Fruit fly (Drosophila melanogaster) whole organism, embryonic: ENCODE measurements around the gene scyl.
A peak's percentile ranks its signal among the peaks of the same experiment; 100 is the strongest.

ENCODE experiments used
- CG11085 ChIP-seq: fragments of 200-800 bp; sonication (Bioruptor generic); IDR thresholded peaks from 2 replicates; pipeline ENCODE4 v1.3.6; 2022; ENCODE audit warnings: missing biosample characterization, missing genetic modification characterization
- ERR ChIP-seq: fragments of 200-800 bp; sonication (Bioruptor generic); optimal IDR thresholded peaks from 2 replicates; lab custom pipeline; 2016; ENCODE audit warnings: missing biosample characterization, missing genetic modification characterization
- Hr3 ChIP-seq: fragments of 200-800 bp; sonication (Bioruptor generic); optimal IDR thresholded peaks from 3 replicates; lab custom pipeline; 2016; ENCODE audit warnings: missing biosample characterization, missing genetic modification characterization
- Mes4 ChIP-seq: fragments of 200-800 bp; sonication (Bioruptor generic); optimal IDR thresholded peaks from 2 replicates; lab custom pipeline; 2016; ENCODE audit warnings: missing biosample characterization, missing genetic modification characterization
- Scr ChIP-seq: fragments of 200-800 bp; sonication (Bioruptor generic); IDR thresholded peaks from 2 replicates; pipeline ENCODE4 v1.3.6; 2022; ENCODE audit warnings: missing biosample characterization, missing genetic modification characterization; ENCODE audit not compliant: partially characterized antibody
- bcd ChIP-seq: fragments of 200-800 bp; sonication (Bioruptor generic); optimal IDR thresholded peaks from 2 replicates; lab custom pipeline; 2017; ENCODE audit warnings: missing biosample characterization, mild to moderate bottlenecking, missing genetic modification characterization
- bigmax ChIP-seq: fragments of 200-800 bp; sonication (Bioruptor generic); optimal IDR thresholded peaks from 2 replicates; lab custom pipeline; 2018; ENCODE audit warnings: missing biosample characterization, mild to moderate bottlenecking, missing genetic modification characterization
- crol ChIP-seq: fragments of 200-800 bp; sonication (Bioruptor generic); IDR thresholded peaks from 2 replicates; pipeline ENCODE4 v1.3.6; 2022; ENCODE audit warnings: missing biosample characterization, missing genetic modification characterization
- fru ChIP-seq: fragments of >200 bp; optimal IDR thresholded peaks from 2 replicates; lab custom pipeline; 2017
- psq ChIP-seq: fragments of 200-800 bp; sonication (Bioruptor generic); optimal IDR thresholded peaks from 2 replicates; lab custom pipeline; 2017; ENCODE audit warnings: missing biosample characterization, missing genetic modification characterization
- ranshi ChIP-seq: fragments of 200-800 bp; sonication (Bioruptor generic); IDR thresholded peaks from 2 replicates; pipeline ENCODE4 v1.3.6; 2022; ENCODE audit warnings: missing biosample characterization, missing genetic modification characterization
- tll ChIP-seq, 2 experiments: fragments of 200-800 bp in 1 of 2; fragments of >200 bp in 1 of 2; sonication (Bioruptor generic) in 1 of 2; optimal IDR thresholded peaks; 2 replicates each; lab custom pipeline; 2017 to 2019; ENCODE audit warnings: missing biosample characterization in 2 of 2, missing genetic modification characterization in 2 of 2, mild to moderate bottlenecking in 1 of 2, moderate library complexity in 1 of 2

DNA sequence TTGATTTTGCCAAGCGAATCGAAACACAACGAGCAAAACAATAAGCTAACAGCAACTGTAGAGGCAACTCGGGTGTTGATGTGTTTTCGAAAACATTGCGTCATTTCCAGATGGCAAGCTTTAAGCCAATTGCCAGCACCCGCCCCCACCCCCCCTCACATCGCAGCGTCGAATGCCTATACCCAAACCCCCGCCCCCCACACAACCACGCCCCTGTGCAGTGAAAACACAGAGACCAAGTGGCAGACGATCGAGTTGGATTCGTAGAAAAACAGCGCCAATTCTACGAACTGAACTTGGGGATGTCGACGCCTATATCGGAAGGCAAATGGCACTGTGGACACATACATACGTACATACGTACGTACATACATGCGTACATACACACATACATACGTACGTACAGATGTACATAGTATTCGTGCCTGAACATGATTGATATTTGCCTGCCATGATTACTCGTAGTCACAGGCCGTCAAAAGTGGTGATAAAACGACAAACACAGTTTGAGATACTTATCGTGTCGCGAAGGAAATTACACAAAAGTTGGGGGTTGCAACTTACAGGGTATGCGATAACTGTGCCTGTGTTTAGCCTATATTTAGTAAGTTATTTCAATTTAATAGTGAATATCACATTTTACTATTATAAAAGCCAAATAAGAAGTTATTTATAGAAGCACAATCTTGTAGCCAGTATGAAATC lies 33.6 kb downstream of the scyl start:
- TF ChIP-seq CG11085 (GFP tag; lab: Robert Waterston, UW), result no peak
- TF ChIP-seq fru (lab: Kevin White, UChicago), result no peak
- TF ChIP-seq bcd (GFP tag; lab: Kevin White, UChicago), result no peak
- no peak for TF ChIP-seq psq
- TF ChIP-seq crol (GFP tag; lab: Robert Waterston, UW), result peak; percentile 92
- TF ChIP-seq Mes4, result no peak
- no peak for TF ChIP-seq Hr3
- TF ChIP-seq tll (GFP tag; optimal IDR thresholded peaks at IDR 0.05; lab: Kevin White, UChicago), result no peak
- no peak for TF ChIP-seq bigmax (GFP tag; lab: Kevin White, UChicago)
- no peak for TF ChIP-seq ERR (GFP tag; lab: Kevin White, UChicago)
- TF ChIP-seq Scr (GFP tag; lab: Robert Waterston, UW), result no peak
- TF ChIP-seq ranshi (GFP tag; lab: Robert Waterston, UW), result no peak
